Fruit fly (Drosophila melanogaster) whole organism, embryonic: ENCODE results near the gene CG13679.

Experiments used
- Adf1 ChIP-seq: fragments of 200-800 bp; sonication (Bioruptor generic); IDR thresholded peaks from 2 replicates; pipeline ENCODE4 v1.3.6; 2022; ENCODE audit warnings: missing biosample characterization, missing genetic modification characterization
- BtbVII ChIP-seq: fragments of 200-800 bp; sonication (Bioruptor generic); optimal IDR thresholded peaks from 3 replicates; lab custom pipeline; 2017; ENCODE audit warnings: missing biosample characterization, mild to moderate bottlenecking, missing genetic modification characterization
- CG11398 ChIP-seq: fragments of 200-800 bp; sonication (Bioruptor generic); optimal IDR thresholded peaks from 2 replicates; lab custom pipeline; 2016; ENCODE audit warnings: missing biosample characterization, missing genetic modification characterization
- CG11560 ChIP-seq: fragments of 200-800 bp; sonication (Bioruptor generic); IDR thresholded peaks from 3 replicates; pipeline ENCODE4 v1.3.6; 2022; ENCODE audit warnings: missing biosample characterization, missing genetic modification characterization
- CG12071 ChIP-seq: fragments of 200-800 bp; sonication (Bioruptor generic); optimal IDR thresholded peaks from 3 replicates; lab custom pipeline; 2018; ENCODE audit warnings: missing biosample characterization, mild to moderate bottlenecking, missing genetic modification characterization
- CG12659 ChIP-seq: fragments of 200-800 bp; sonication (Bioruptor generic); optimal IDR thresholded peaks from 3 replicates; lab custom pipeline; 2017; ENCODE audit warnings: mild to moderate bottlenecking, missing biosample characterization, missing genetic modification reagents, missing genetic modification characterization
- CG15073 ChIP-seq: fragments of 200-800 bp; sonication (Bioruptor generic); optimal IDR thresholded peaks from 2 replicates; lab custom pipeline; 2016; ENCODE audit warnings: missing biosample characterization, missing genetic modification characterization
- CG17328 ChIP-seq: fragments of 200-800 bp; sonication (Bioruptor generic); IDR thresholded peaks from 2 replicates; pipeline ENCODE4 v1.3.6; 2022; ENCODE audit warnings: missing biosample characterization, missing genetic modification characterization
- CG2116 ChIP-seq: fragments of 200-800 bp; sonication (Bioruptor generic); optimal IDR thresholded peaks from 3 replicates; lab custom pipeline; 2018; ENCODE audit warnings: missing biosample characterization, mild to moderate bottlenecking, missing genetic modification characterization
- CG2120 ChIP-seq: fragments of 200-800 bp; sonication (Bioruptor generic); optimal IDR thresholded peaks from 3 replicates; lab custom pipeline; 2016; ENCODE audit warnings: missing biosample characterization, missing genetic modification characterization
- CG3995 ChIP-seq: fragments of 200-800 bp; sonication (Bioruptor generic); optimal IDR thresholded peaks from 3 replicates; lab custom pipeline; 2016; ENCODE audit warnings: missing biosample characterization, missing genetic modification characterization
- CG4360 ChIP-seq: fragments of 200-800 bp; sonication (Bioruptor generic); IDR thresholded peaks from 2 replicates; pipeline ENCODE4 v1.3.6; 2022; ENCODE audit warnings: missing biosample characterization, missing genetic modification characterization
- CG4820 ChIP-seq: fragments of 200-800 bp; sonication (Bioruptor generic); optimal IDR thresholded peaks from 3 replicates; lab custom pipeline; 2016; ENCODE audit warnings: missing biosample characterization, missing genetic modification characterization
- CG6654 ChIP-seq: fragments of 200-800 bp; sonication (Bioruptor generic); optimal IDR thresholded peaks from 2 replicates; lab custom pipeline; 2017; ENCODE audit warnings: missing biosample characterization, mild to moderate bottlenecking, missing genetic modification characterization
- CG8359 ChIP-seq: fragments of 200-800 bp; sonication (Bioruptor generic); optimal IDR thresholded peaks from 2 replicates; lab custom pipeline; 2017; ENCODE audit warnings: missing biosample characterization, mild to moderate bottlenecking, missing genetic modification characterization, borderline replicate concordance
- CG9727 ChIP-seq: fragments of 200-800 bp; sonication (Bioruptor generic); optimal IDR thresholded peaks from 3 replicates; lab custom pipeline; 2017; ENCODE audit warnings: missing biosample characterization, mild to moderate bottlenecking, missing genetic modification characterization
- Dfd ChIP-seq, 2 experiments: fragments of >200 bp; optimal IDR thresholded peaks; 2 replicates each; lab custom pipeline; 2017; ENCODE audit warnings: missing biosample characterization in 2 of 2, missing genetic modification characterization in 2 of 2
- Doc3 ChIP-seq: fragments of 200-800 bp; sonication (Bioruptor generic); IDR thresholded peaks from 3 replicates; pipeline ENCODE4 v1.3.6; 2022; ENCODE audit warnings: missing biosample characterization, missing genetic modification characterization; ENCODE audit not compliant: partially characterized antibody
- E2f2 ChIP-seq: fragments of 200-800 bp; sonication (Bioruptor generic); IDR thresholded peaks from 2 replicates; pipeline ENCODE4 v1.3.6; 2022; ENCODE audit warnings: missing biosample characterization, missing genetic modification characterization
- Ets97D ChIP-seq: fragments of 200-800 bp; sonication (Bioruptor generic); optimal IDR thresholded peaks from 3 replicates; lab custom pipeline; 2016; ENCODE audit warnings: missing biosample characterization, missing genetic modification characterization
- HLH54F ChIP-seq: fragments of 200-800 bp; sonication (Bioruptor generic); optimal IDR thresholded peaks from 3 replicates; lab custom pipeline; 2016; ENCODE audit warnings: missing biosample characterization, missing genetic modification characterization
- NC2β ChIP-seq: fragments of 200-800 bp; sonication (Bioruptor generic); optimal IDR thresholded peaks from 2 replicates; lab custom pipeline; 2016; ENCODE audit warnings: missing biosample characterization, missing genetic modification characterization
- NK7.1 ChIP-seq: fragments of 200-800 bp; sonication (Bioruptor generic); optimal IDR thresholded peaks from 3 replicates; lab custom pipeline; 2016; ENCODE audit warnings: missing biosample characterization, missing genetic modification characterization
- Nf-YC ChIP-seq: fragments of 200-800 bp; optimal IDR thresholded peaks from 3 replicates; lab custom pipeline; 2019; ENCODE audit warnings: missing biosample characterization, mild to moderate bottlenecking, missing genetic modification characterization, moderate library complexity
- Oli ChIP-seq: fragments of 200-800 bp; sonication (Bioruptor generic); optimal IDR thresholded peaks from 2 replicates; lab custom pipeline; 2018; ENCODE audit warnings: missing biosample characterization, mild to moderate bottlenecking, missing genetic modification characterization, moderate library complexity
- Opbp ChIP-seq: fragments of 200-800 bp; sonication (Bioruptor generic); IDR thresholded peaks from 3 replicates; pipeline ENCODE4 v1.3.6; 2022; ENCODE audit warnings: missing biosample characterization, missing genetic modification characterization; ENCODE audit not compliant: partially characterized antibody
- Ssrp ChIP-seq: fragments of 200-800 bp; sonication (Bioruptor generic); optimal IDR thresholded peaks from 2 replicates; lab custom pipeline; 2018; ENCODE audit warnings: missing biosample characterization, mild to moderate bottlenecking, missing genetic modification characterization, moderate library complexity
- Xrp1 ChIP-seq: fragments of 200-800 bp; sonication (Bioruptor generic); IDR thresholded peaks from 2 replicates; pipeline ENCODE4 v1.3.6; 2022; ENCODE audit warnings: missing biosample characterization, missing genetic modification characterization
- ato ChIP-seq: fragments of 200-800 bp; sonication (Bioruptor generic); IDR thresholded peaks from 2 replicates; pipeline ENCODE4 v1.3.6; 2022; ENCODE audit warnings: missing biosample characterization, missing genetic modification characterization; ENCODE audit not compliant: partially characterized antibody
- bigmax ChIP-seq: fragments of 200-800 bp; sonication (Bioruptor generic); optimal IDR thresholded peaks from 2 replicates; lab custom pipeline; 2018; ENCODE audit warnings: missing biosample characterization, mild to moderate bottlenecking, missing genetic modification characterization
- cas ChIP-seq: fragments of 200-800 bp; sonication (Bioruptor generic); IDR thresholded peaks from 2 replicates; pipeline ENCODE4 v1.3.6; 2022; ENCODE audit warnings: missing biosample characterization, missing genetic modification characterization
- danr ChIP-seq: fragments of 200-800 bp; sonication (Bioruptor generic); IDR thresholded peaks from 2 replicates; pipeline ENCODE4 v1.3.6; 2022; ENCODE audit warnings: missing biosample characterization, missing genetic modification characterization
- ems ChIP-seq: fragments of 200-800 bp; sonication (Bioruptor generic); optimal IDR thresholded peaks from 3 replicates; lab custom pipeline; 2016; ENCODE audit warnings: missing biosample characterization, missing genetic modification characterization
- ftz-f1 ChIP-seq: fragments of 200-800 bp; sonication (Bioruptor generic); optimal IDR thresholded peaks from 2 replicates; lab custom pipeline; 2016; ENCODE audit warnings: missing biosample characterization, missing genetic modification characterization
- fu2 ChIP-seq: fragments of 200-800 bp; sonication (Bioruptor generic); optimal IDR thresholded peaks from 2 replicates; lab custom pipeline; 2016; ENCODE audit warnings: missing biosample characterization, missing genetic modification characterization
- ind ChIP-seq: fragments of 200-800 bp; sonication (Bioruptor generic); optimal IDR thresholded peaks from 3 replicates; lab custom pipeline; 2016; ENCODE audit warnings: missing biosample characterization, missing genetic modification characterization
- jumu ChIP-seq: fragments of 200-800 bp; sonication (Bioruptor generic); optimal IDR thresholded peaks from 3 replicates; lab custom pipeline; 2016; ENCODE audit warnings: missing biosample characterization, missing genetic modification characterization
- lilli ChIP-seq: fragments of 200-800 bp; sonication (Bioruptor generic); optimal IDR thresholded peaks from 3 replicates; lab custom pipeline; 2016; ENCODE audit warnings: missing biosample characterization, missing genetic modification characterization
- nau ChIP-seq: fragments of 200-800 bp; sonication (Bioruptor generic); optimal IDR thresholded peaks from 3 replicates; lab custom pipeline; 2017; ENCODE audit warnings: missing biosample characterization, mild to moderate bottlenecking, missing genetic modification characterization, missing genetic modification reagents
- nerfin-2 ChIP-seq: fragments of 200-800 bp; sonication (Bioruptor generic); IDR thresholded peaks from 2 replicates; pipeline ENCODE4 v1.3.6; 2022; ENCODE audit warnings: missing biosample characterization, missing genetic modification characterization; ENCODE audit not compliant: partially characterized antibody
- onecut ChIP-seq: fragments of 200-800 bp; sonication (Bioruptor generic); IDR thresholded peaks from 2 replicates; pipeline ENCODE4 v1.3.6; 2022; ENCODE audit warnings: missing biosample characterization, missing genetic modification characterization
- pb ChIP-seq: fragments of 200-800 bp; sonication (Bioruptor generic); optimal IDR thresholded peaks from 3 replicates; lab custom pipeline; 2016; ENCODE audit warnings: missing biosample characterization, missing genetic modification characterization
- peb ChIP-seq: fragments of 200-800 bp; sonication (Bioruptor generic); IDR thresholded peaks from 2 replicates; pipeline ENCODE4 v1.3.6; 2022; ENCODE audit warnings: missing biosample characterization, missing genetic modification characterization
- phol ChIP-seq: fragments of 200-800 bp; sonication (Bioruptor generic); optimal IDR thresholded peaks from 3 replicates; lab custom pipeline; 2018; ENCODE audit warnings: missing biosample characterization, mild to moderate bottlenecking, missing genetic modification characterization, moderate library complexity
- pita ChIP-seq: fragments of 200-800 bp; sonication (Bioruptor generic); optimal IDR thresholded peaks from 2 replicates; lab custom pipeline; 2017; ENCODE audit warnings: missing biosample characterization, mild to moderate bottlenecking, missing genetic modification characterization
- pros ChIP-seq: fragments of 200-800 bp; sonication (Bioruptor generic); optimal IDR thresholded peaks from 3 replicates; lab custom pipeline; 2019; ENCODE audit warnings: missing biosample characterization, mild to moderate bottlenecking, missing genetic modification characterization, moderate library complexity
- sisA ChIP-seq: fragments of 200-800 bp; sonication (Bioruptor generic); IDR thresholded peaks from 2 replicates; pipeline ENCODE4 v1.3.6; 2022; ENCODE audit warnings: missing biosample characterization, missing genetic modification characterization
- stc ChIP-seq: fragments of 200-800 bp; sonication (Bioruptor generic); IDR thresholded peaks from 2 replicates; pipeline ENCODE4 v1.3.6; 2022; ENCODE audit warnings: missing biosample characterization, missing genetic modification characterization
- tll ChIP-seq, 2 experiments: fragments of 200-800 bp in 1 of 2; fragments of >200 bp in 1 of 2; sonication (Bioruptor generic) in 1 of 2; optimal IDR thresholded peaks; 2 replicates each; lab custom pipeline; 2017 to 2019; ENCODE audit warnings: missing biosample characterization in 2 of 2, missing genetic modification characterization in 2 of 2, mild to moderate bottlenecking in 1 of 2, moderate library complexity in 1 of 2
- toy ChIP-seq: fragments of 200-800 bp; sonication (Bioruptor generic); IDR thresholded peaks from 2 replicates; pipeline ENCODE4 v1.3.6; 2022; ENCODE audit warnings: missing biosample characterization, missing genetic modification characterization

The CG13679 gene

DNA sequence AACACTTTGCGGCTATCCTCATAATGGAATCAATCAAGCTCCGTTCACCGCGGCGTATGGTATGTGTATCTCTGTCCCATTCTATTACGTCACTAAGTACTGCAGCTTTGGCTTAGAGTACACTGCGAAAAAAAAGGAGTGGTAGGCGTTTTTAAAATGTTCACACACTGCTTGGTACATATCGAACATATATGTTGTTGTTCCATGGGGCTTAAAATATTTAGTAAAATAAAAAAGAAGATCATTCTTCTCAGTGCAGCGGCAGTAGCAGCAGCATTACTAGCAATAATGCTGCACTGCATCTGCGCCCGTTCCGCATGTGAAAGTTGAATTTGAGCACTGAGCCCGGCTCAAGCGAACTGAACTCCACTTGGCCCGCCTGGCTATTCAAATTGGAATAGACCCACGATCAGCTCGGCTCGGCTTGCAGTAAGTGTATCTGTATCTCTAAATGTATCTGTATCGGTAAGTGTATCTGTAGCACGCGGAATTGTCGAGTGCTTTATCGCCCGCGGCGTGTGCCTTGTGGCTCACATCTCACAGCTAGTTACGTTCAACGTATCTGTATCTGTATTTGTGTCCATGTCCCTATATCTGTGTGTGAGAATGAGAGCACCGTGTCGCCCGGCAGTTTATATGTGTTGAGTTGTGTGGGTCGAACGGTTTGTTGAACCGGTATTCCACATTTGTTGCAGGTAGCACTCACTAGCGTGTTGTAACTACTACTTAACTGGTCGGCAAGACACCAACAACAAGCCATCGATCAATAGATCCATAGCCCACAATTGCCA lies 49.2 kb upstream of the CG13679 start (continued):
- no peak for TF ChIP-seq E2f2 (GFP tag; lab: Robert Waterston, UW)
- peak; percentile 12 for TF ChIP-seq ems (GFP tag; lab: Kevin White, UChicago)
- TF ChIP-seq NK7.1 (GFP tag; lab: Kevin White, UChicago), result no peak
- TF ChIP-seq NC2β (GFP tag; lab: Kevin White, UChicago), result peak; percentile 10
- peak; percentile 42 for TF ChIP-seq CG12071 (GFP tag; lab: Kevin White, UChicago)
- no peak for TF ChIP-seq CG3995
- TF ChIP-seq CG11398, result no peak
- no peak for TF ChIP-seq pros (GFP tag; lab: Kevin White, UChicago)
- no peak for TF ChIP-seq cas (GFP tag; lab: Robert Waterston, UW)
- peak; percentile 36 for TF ChIP-seq CG9727 (GFP tag; lab: Kevin White, UChicago)
- TF ChIP-seq Adf1, result no peak
- no peak for TF ChIP-seq Doc3 (GFP tag; lab: Robert Waterston, UW)
- no peak for TF ChIP-seq Opbp (GFP tag; lab: Robert Waterston, UW)
- no peak for TF ChIP-seq ato (GFP tag; lab: Robert Waterston, UW)
- no peak for TF ChIP-seq HLH54F
- TF ChIP-seq sisA (GFP tag; lab: Robert Waterston, UW), result peak; percentile 68
- TF ChIP-seq CG6654 (GFP tag; lab: Kevin White, UChicago), result peak; percentile 2
- peak; percentile 76 for TF ChIP-seq Oli (tag; lab: Kevin White, UChicago)
- TF ChIP-seq CG11560 (tag; lab: Robert Waterston, UW), result no peak
- peak; percentile 27 for TF ChIP-seq jumu
- no peak for TF ChIP-seq pita
- TF ChIP-seq bigmax (GFP tag; lab: Kevin White, UChicago), result no peak
- TF ChIP-seq lilli (GFP tag; lab: Kevin White, UChicago), result peak; percentile 8
- no peak; the same call in 1 of the 2 replicates for TF ChIP-seq peb
- no peak for TF ChIP-seq Dfd (GFP tag; optimal IDR thresholded peaks at IDR 0.05; lab: Kevin White, UChicago)
- peak; percentile 44; the same call in 1 of the 2 replicates for TF ChIP-seq onecut (GFP tag; lab: Robert Waterston, UW)
- peak; percentile 42 for TF ChIP-seq BtbVII (GFP tag; lab: Kevin White, UChicago)
- peak; percentile 64 for TF ChIP-seq ind
- peak; percentile 63 for TF ChIP-seq CG17328 (GFP tag; lab: Robert Waterston, UW)
- TF ChIP-seq tll (GFP tag; optimal IDR thresholded peaks at IDR 0.05; lab: Kevin White, UChicago), result no peak
- no peak for TF ChIP-seq CG8359 (GFP tag; lab: Kevin White, UChicago)
- no peak for TF ChIP-seq fu2 (GFP tag; lab: Kevin White, UChicago)
- peak; percentile 27; the same call in 1 of the 2 replicates for TF ChIP-seq CG4360 (GFP tag; lab: Robert Waterston, UW)
- no peak for TF ChIP-seq pb
- TF ChIP-seq CG12659, result peak; percentile 58
- peak; percentile 47; the same call in 1 of the 2 replicates for TF ChIP-seq Xrp1 (GFP tag; lab: Robert Waterston, UW)
- no peak for TF ChIP-seq CG15073 (GFP tag; lab: Kevin White, UChicago)
- no peak for TF ChIP-seq ftz-f1 (GFP tag; lab: Kevin White, UChicago)
- no peak for TF ChIP-seq Ets97D (GFP tag; lab: Kevin White, UChicago)
- peak; percentile 5 for TF ChIP-seq CG2116 (GFP tag; lab: Kevin White, UChicago)
- TF ChIP-seq CG2120 (GFP tag; lab: Kevin White, UChicago), result no peak
- TF ChIP-seq stc (GFP tag; lab: Robert Waterston, UW), result peak; percentile 60
- TF ChIP-seq danr (GFP tag; lab: Robert Waterston, UW), result 0 out of 2 replicates have a peak, but pooled peaks have one; percentile 23
- peak; percentile 62 for TF ChIP-seq nau (GFP tag; lab: Kevin White, UChicago)
- TF ChIP-seq nerfin-2, result no peak
- peak; percentile 69 for TF ChIP-seq phol
- TF ChIP-seq toy (GFP tag; lab: Robert Waterston, UW), result no peak
- TF ChIP-seq Ssrp (tag; lab: Kevin White, UChicago), result peak; percentile 56
- no peak for TF ChIP-seq Nf-YC (tag; lab: Kevin White, UChicago)
- peak; percentile 56 for TF ChIP-seq CG4820 (GFP tag; lab: Kevin White, UChicago)
